Fruit fly (Drosophila melanogaster) whole organism: ENCODE measurements around the gene CG14696.

ENCODE experiments used
- CG8478 ChIP-seq: fragments of >200 bp; optimal IDR thresholded peaks from 2 replicates; lab custom pipeline; 2018; ENCODE audit warnings: inconsistent platforms
- EcR ChIP-seq, 2 experiments: fragments of >200 bp; optimal IDR thresholded peaks; 2 replicates each; lab custom pipeline; 2017; ENCODE audit warnings: missing biosample characterization in 2 of 2, missing genetic modification characterization in 2 of 2, missing genetic modification reagents in 2 of 2
- pan ChIP-seq: fragments of >200 bp; optimal IDR thresholded peaks from 2 replicates; lab custom pipeline; 2017
- psq ChIP-seq: fragments of >200 bp; optimal IDR thresholded peaks from 2 replicates; lab custom pipeline; 2017
- usp ChIP-seq: fragments of >200 bp; optimal IDR thresholded peaks from 2 replicates; lab custom pipeline; 2017; ENCODE audit warnings: missing biosample characterization, missing genetic modification characterization, mixed read lengths

DNA sequence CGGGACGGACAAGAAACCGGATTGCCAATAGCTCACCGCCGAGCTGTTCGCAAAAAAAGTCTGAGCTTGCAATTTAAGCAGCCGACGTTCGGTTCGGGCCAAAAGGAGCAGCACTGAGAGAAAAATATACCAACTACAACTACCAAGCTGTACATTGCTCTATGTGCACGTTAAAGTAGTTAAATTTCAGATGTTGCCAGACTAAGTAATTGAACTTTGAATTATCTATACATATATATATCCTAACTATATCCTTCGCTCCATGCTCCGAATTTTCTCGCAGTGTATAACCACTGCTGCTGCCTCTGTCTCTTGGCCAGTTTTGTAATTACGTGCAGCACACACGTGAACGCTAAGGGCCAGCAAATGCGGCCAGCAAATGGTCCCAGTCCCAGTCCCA is 49.9 kb downstream of the CG14696 start:
- TF ChIP-seq pan (lab: Kevin White, UChicago) (no peak), CG8478 (lab: Kevin White, UChicago) (no peak), psq (lab: Kevin White, UChicago) (no peak), usp (GFP tag; lab: Kevin White, UChicago) (no peak), EcR (GFP tag; optimal IDR thresholded peaks at IDR 0.05; lab: Kevin White, UChicago) (no peak)
